Worm (Caenorhabditis elegans) whole organism, L3 larva: ENCODE data around the gene Y46D2A.1.

Experiments
- R02D3.7 ChIP-seq: fragments of 150-350 bp; optimal IDR thresholded peaks from 2 replicates; lab custom pipeline; 2014; ENCODE audit warnings: missing biosample characterization, missing genetic modification characterization
- ZK546.5 ChIP-seq: sonication (generic microtip); optimal IDR thresholded peaks from 2 replicates; lab custom pipeline; 2017; ENCODE audit warnings: missing biosample characterization, missing genetic modification characterization
- aly-2 ChIP-seq: fragments of 150-350 bp; optimal IDR thresholded peaks from 2 replicates; lab custom pipeline; 2014; ENCODE audit warnings: missing biosample characterization, missing genetic modification characterization
- ama-1 ChIP-seq: fragments of 150-350 bp; optimal IDR thresholded peaks from 2 replicates; lab custom pipeline; 2018
- ceh-16 ChIP-seq: sonication (generic microtip); optimal IDR thresholded peaks from 2 replicates; lab custom pipeline; 2017; ENCODE audit warnings: missing biosample characterization, missing genetic modification characterization
- ceh-9 ChIP-seq: sonication (generic microtip); optimal IDR thresholded peaks from 2 replicates; lab custom pipeline; 2018; ENCODE audit warnings: missing biosample characterization, missing genetic modification characterization
- daf-12 ChIP-seq: fragments of 150-350 bp; optimal IDR thresholded peaks from 2 replicates; lab custom pipeline; 2014; ENCODE audit warnings: missing biosample characterization, missing genetic modification reagents, missing genetic modification characterization
- egl-27 ChIP-seq: sonication (generic microtip); optimal IDR thresholded peaks from 4 replicates; lab custom pipeline; 2017; ENCODE audit warnings: missing biosample characterization, missing genetic modification reagents, missing genetic modification characterization
- elt-2 ChIP-seq: sonication (generic microtip); optimal IDR thresholded peaks from 2 replicates; lab custom pipeline; 2016; ENCODE audit warnings: missing genetic modification reagents, mild to moderate bottlenecking, missing genetic modification characterization, missing compliant biosample characterization
- elt-3 ChIP-seq, 3 experiments: fragments of 150-350 bp in 1 of 3; sonication (generic microtip) in 2 of 3; optimal IDR thresholded peaks; 2 replicates in 2 of 3; 4 replicates in 1 of 3; lab custom pipeline; 2014 to 2017; ENCODE audit warnings: missing biosample characterization in 3 of 3, missing genetic modification characterization in 3 of 3
- eor-1 ChIP-seq, 2 experiments: fragments of 150-350 bp; optimal IDR thresholded peaks; 2 replicates each; lab custom pipeline; 2014 to 2018; ENCODE audit warnings: missing biosample characterization in 2 of 2, missing genetic modification characterization in 2 of 2
- fkh-10 ChIP-seq: sonication (generic microtip); optimal IDR thresholded peaks from 2 replicates; lab custom pipeline; 2017; ENCODE audit warnings: missing biosample characterization, missing genetic modification reagents, missing genetic modification characterization
- fkh-2 ChIP-seq: fragments of 150-350 bp; optimal IDR thresholded peaks from 2 replicates; lab custom pipeline; 2014; ENCODE audit warnings: missing biosample characterization, missing genetic modification reagents, missing genetic modification characterization
- hmg-11 ChIP-seq: sonication (generic microtip); optimal IDR thresholded peaks from 2 replicates; lab custom pipeline; 2016; ENCODE audit warnings: missing genetic modification characterization, missing compliant biosample characterization
- jun-1 ChIP-seq: fragments of 150-350 bp; optimal IDR thresholded peaks from 2 replicates; lab custom pipeline; 2014; ENCODE audit warnings: missing biosample characterization, missing genetic modification reagents, missing genetic modification characterization
- lin-15B ChIP-seq: fragments of 150-350 bp; optimal IDR thresholded peaks from 2 replicates; lab custom pipeline; 2014; ENCODE audit warnings: missing biosample characterization, missing genetic modification characterization
- lin-39 ChIP-seq: fragments of 150-350 bp; optimal IDR thresholded peaks from 2 replicates; lab custom pipeline; 2018; ENCODE audit warnings: missing biosample characterization, missing genetic modification reagents, missing genetic modification characterization
- lsy-12 ChIP-seq: sonication (generic microtip); optimal IDR thresholded peaks from 2 replicates; lab custom pipeline; 2016; ENCODE audit warnings: mild to moderate bottlenecking, missing genetic modification characterization, missing compliant biosample characterization
- mdl-1 ChIP-seq: fragments of 150-350 bp; optimal IDR thresholded peaks from 2 replicates; lab custom pipeline; 2014; ENCODE audit warnings: missing biosample characterization, missing genetic modification characterization
- mml-1 ChIP-seq: fragments of 150-350 bp; sonication (generic microtip); optimal IDR thresholded peaks from 3 replicates; lab custom pipeline; 2014; ENCODE audit warnings: missing biosample characterization, missing genetic modification characterization
- nfya-1 ChIP-seq: sonication (generic microtip); optimal IDR thresholded peaks from 2 replicates; lab custom pipeline; 2017; ENCODE audit warnings: missing genetic modification characterization, mild to moderate bottlenecking, missing compliant biosample characterization, antibody characterized with exemption, moderate library complexity; ENCODE audit not compliant: insufficient read depth
- nhr-23 ChIP-seq: fragments of 150-350 bp; optimal IDR thresholded peaks from 2 replicates; lab custom pipeline; 2014; ENCODE audit warnings: missing biosample characterization, missing genetic modification reagents, missing genetic modification characterization
- nhr-43 ChIP-seq: sonication (generic microtip); optimal IDR thresholded peaks from 2 replicates; lab custom pipeline; 2016; ENCODE audit warnings: mild to moderate bottlenecking, missing genetic modification characterization, missing compliant biosample characterization; ENCODE audit not compliant: poor library complexity, severe bottlenecking
- nhr-67 ChIP-seq: fragments of 150-350 bp; optimal IDR thresholded peaks from 2 replicates; lab custom pipeline; 2014; ENCODE audit warnings: missing biosample characterization, missing genetic modification characterization
- nhr-76 ChIP-seq: fragments of 150-350 bp; sonication (generic microtip); optimal IDR thresholded peaks from 5 replicates; lab custom pipeline; 2014; ENCODE audit warnings: missing biosample characterization, missing genetic modification characterization
- pha-4 ChIP-seq: fragments of 150-350 bp; optimal IDR thresholded peaks from 2 replicates; lab custom pipeline; 2014; ENCODE audit warnings: missing biosample characterization, missing genetic modification reagents, missing genetic modification characterization
- pqm-1 ChIP-seq: fragments of 150-350 bp; optimal IDR thresholded peaks from 2 replicates; lab custom pipeline; 2017; ENCODE audit warnings: missing biosample characterization, missing genetic modification characterization, inconsistent platforms
- skn-1 ChIP-seq: fragments of 150-350 bp; optimal IDR thresholded peaks from 2 replicates; lab custom pipeline; 2014; ENCODE audit warnings: missing biosample characterization, missing genetic modification characterization
- snpc-4 ChIP-seq: fragments of 150-350 bp; optimal IDR thresholded peaks from 2 replicates; lab custom pipeline; 2014; ENCODE audit warnings: missing biosample characterization, missing genetic modification characterization
- tbx-2 ChIP-seq: sonication (generic microtip); optimal IDR thresholded peaks from 2 replicates; lab custom pipeline; 2016; ENCODE audit warnings: mild to moderate bottlenecking, missing genetic modification characterization, missing compliant biosample characterization
- unc-39 ChIP-seq: sonication (generic microtip); optimal IDR thresholded peaks from 4 replicates; lab custom pipeline; 2017; ENCODE audit warnings: missing biosample characterization, missing genetic modification characterization
- unc-62 ChIP-seq: fragments of 150-350 bp; sonication (generic microtip); optimal IDR thresholded peaks from 4 replicates; lab custom pipeline; 2014; ENCODE audit warnings: missing biosample characterization, missing genetic modification reagents, missing genetic modification characterization
- zag-1 ChIP-seq: fragments of 150-350 bp; optimal IDR thresholded peaks from 2 replicates; lab custom pipeline; 2014; ENCODE audit warnings: missing biosample characterization, missing genetic modification characterization
- ztf-4 ChIP-seq: fragments of 150-350 bp; optimal IDR thresholded peaks from 2 replicates; lab custom pipeline; 2014; ENCODE audit warnings: missing biosample characterization, missing genetic modification characterization

Gene Y46D2A.1

DNA sequence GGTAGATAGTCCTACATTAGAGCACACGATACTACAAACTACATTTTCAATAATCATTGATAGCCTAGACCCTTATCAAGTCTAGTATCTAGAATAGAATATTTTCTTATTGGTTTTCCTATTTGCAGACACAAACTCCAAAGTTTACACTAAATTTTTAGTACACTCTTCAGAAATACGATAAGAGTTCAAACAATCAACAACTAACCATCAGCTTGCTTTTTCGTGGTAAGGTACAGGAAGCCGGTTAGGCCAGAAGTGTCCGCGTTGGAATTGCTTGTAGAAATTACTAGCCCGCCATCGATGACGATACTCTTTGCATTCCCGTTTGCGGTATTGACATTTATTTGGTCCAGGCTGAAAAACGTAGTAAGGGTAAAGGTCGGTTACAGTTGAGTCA lies at the start of gene Y46D2A.1:
TSS of gene Y46D2A.1 (plus strand) at position 301 of the 400 bp plus-strand sequence.
- TF ChIP-seq elt-2 (tag; lab: Kevin White, UChicago) (peak; percentile 63), hmg-11 (tag; lab: Kevin White, UChicago) (no peak)
- TF ChIP-seq, all 47 proteins: peak for 1

- TF ChIP-seq elt-2 (tag; lab: Kevin White, UChicago) (no peak), zag-1 (tag; lab: Kevin White, UChicago) (no peak), daf-12 (tag; lab: Kevin White, UChicago) (no peak), ZK546.5 (no peak), lin-15B (tag; lab: Kevin White, UChicago) (no peak), ztf-4 (tag; lab: Kevin White, UChicago) (no peak), fkh-10 (GFP tag; lab: Kevin White, UChicago) (no peak), lsy-12 (tag; lab: Kevin White, UChicago) (no peak), nhr-43 (no peak), hmg-11 (tag; lab: Kevin White, UChicago) (no peak), egl-27 (tag; lab: Kevin White, UChicago) (no peak), ceh-16 (tag; lab: Kevin White, UChicago) (no peak), nhr-67 (tag; lab: Kevin White, UChicago) (no peak)
These were observed 47.4 kb upstream of the Y46D2A.1 start, which contains the start of gene F02E11.3 for ce11 chrII:3274923-3275322. F02E11.3 (minus strand) TSS chrII:3275023.

ce11 chrII:3277686-3278085 lies 44.7 kb upstream of the Y46D2A.1 start, which contains the start of gene F02E11.4:
F02E11.4 (minus strand) TSS chrII:3277786.
- no peak for TF ChIP-seq mml-1 (tag; lab: Kevin White, UChicago)

DNA sequence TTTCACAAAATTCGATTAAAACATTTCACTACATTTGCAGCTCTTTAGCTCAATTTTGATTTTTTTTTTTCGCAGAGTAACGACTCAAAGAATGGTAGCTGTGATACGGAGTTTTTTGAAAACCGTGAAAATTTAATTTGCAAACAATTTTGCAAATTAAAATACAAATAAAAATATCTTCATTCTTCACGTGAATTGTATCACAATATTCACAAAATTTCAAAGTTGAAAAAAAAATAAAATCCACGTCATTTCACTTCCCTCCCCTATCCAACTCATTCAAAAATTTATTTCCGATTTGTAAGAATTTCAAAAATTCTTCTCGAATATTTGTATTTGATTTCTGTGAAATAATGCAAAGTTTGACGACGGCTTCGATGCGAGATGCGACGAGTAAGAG lies 43.7 kb upstream of the Y46D2A.1 start, which contains the start of gene wht-4:
TSS of gene wht-4 (plus strand) at position 301 of the 400 bp plus-strand sequence.
- TF ChIP-seq ceh-9 (tag; lab: Kevin White, UChicago), result no peak
- TF ChIP-seq nhr-43, result no peak
- no peak for TF ChIP-seq mdl-1
- TF ChIP-seq elt-2 (tag; lab: Kevin White, UChicago), result no peak
- no peak for TF ChIP-seq hmg-11 (tag; lab: Kevin White, UChicago)
- TF ChIP-seq skn-1 (tag; lab: Kevin White, UChicago), result no peak
- no peak for TF ChIP-seq jun-1
- TF ChIP-seq nfya-1 (tag; lab: Kevin White, UChicago), result no peak
- no peak for TF ChIP-seq tbx-2
- TF ChIP-seq egl-27 (tag; lab: Kevin White, UChicago), result no peak
- TF ChIP-seq unc-39 (tag; lab: Kevin White, UChicago), result no peak
- TF ChIP-seq lin-39 (tag; lab: Kevin White, UChicago), result no peak
- no peak for TF ChIP-seq zag-1 (tag; lab: Kevin White, UChicago)
- no peak for TF ChIP-seq ztf-4 (tag; lab: Kevin White, UChicago)

DNA sequence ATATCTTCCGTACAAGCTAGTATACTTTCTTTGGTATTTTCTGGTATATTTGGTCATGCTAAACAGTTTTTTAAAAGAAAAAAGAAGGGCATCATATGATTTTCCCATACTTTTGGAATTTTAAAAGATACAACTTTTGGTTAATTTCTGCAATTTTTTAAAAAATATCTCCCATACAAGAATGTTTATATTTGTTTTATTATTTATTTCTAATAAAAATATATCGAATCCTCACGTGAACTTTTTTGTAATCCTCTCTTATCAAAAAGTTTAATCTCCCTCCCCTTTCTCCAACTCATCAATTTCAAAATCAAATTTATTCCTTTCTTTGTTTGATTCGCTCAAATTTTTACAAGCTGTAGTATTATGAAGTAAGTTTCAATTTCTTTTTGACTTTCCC lies 40.0 kb upstream of the Y46D2A.1 start, which contains the start of gene nep-13:
TSS of gene nep-13 (plus strand) at position 301 of the 400 bp plus-strand sequence.
- TF ChIP-seq pha-4 (tag; lab: Kevin White, UChicago), result no peak
- no peak for TF ChIP-seq nhr-23 (tag; lab: Kevin White, UChicago)
- no peak for TF ChIP-seq nfya-1 (tag; lab: Kevin White, UChicago)
- no peak for TF ChIP-seq daf-12 (tag; lab: Kevin White, UChicago)
- no peak for TF ChIP-seq R02D3.7
- no peak for TF ChIP-seq mdl-1
- TF ChIP-seq pqm-1, result no peak
- TF ChIP-seq eor-1 (tag; optimal IDR thresholded peaks at IDR 0.05; lab: Kevin White, UChicago), result no peak
- TF ChIP-seq elt-3 (tag; optimal IDR thresholded peaks at IDR 0.05; lab: Kevin White, UChicago), result no peak
- TF ChIP-seq lin-15B (tag; lab: Kevin White, UChicago), result no peak
- TF ChIP-seq skn-1 (tag; lab: Kevin White, UChicago), result no peak
- no peak for TF ChIP-seq lsy-12 (tag; lab: Kevin White, UChicago)
- TF ChIP-seq ZK546.5, result no peak
- no peak for TF ChIP-seq tbx-2
- no peak for TF ChIP-seq fkh-10 (GFP tag; lab: Kevin White, UChicago)
- TF ChIP-seq fkh-2 (tag; lab: Kevin White, UChicago), result no peak

DNA sequence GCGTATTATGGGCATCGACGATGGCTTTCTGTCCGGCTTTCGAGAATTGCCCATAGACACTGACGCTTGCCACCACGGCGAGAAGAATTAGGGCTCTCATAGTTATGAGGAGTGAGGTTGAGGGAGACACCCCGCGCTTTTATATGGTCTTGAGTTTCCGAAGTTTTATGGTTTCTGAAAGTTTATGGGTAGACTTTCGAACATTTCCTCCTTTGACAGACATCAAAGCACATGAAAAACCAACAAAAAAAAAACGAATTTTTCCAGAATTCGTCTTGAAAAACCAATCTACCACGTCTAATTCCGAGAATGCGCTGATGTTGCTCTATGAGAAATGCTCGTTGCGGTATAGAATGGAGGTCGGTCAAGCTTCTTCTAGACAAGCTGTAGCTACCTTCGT lies 37.8 kb upstream of the Y46D2A.1 start, which contains the start of gene scl-15:
TSS of gene scl-15 (minus strand) at position 101 of the 400 bp plus-strand sequence.
- TF ChIP-seq elt-2 (tag; lab: Kevin White, UChicago) (no peak), nhr-76 (no peak), aly-2 (tag; lab: Kevin White, UChicago) (no peak), nhr-23 (tag; lab: Kevin White, UChicago) (no peak), zag-1 (tag; lab: Kevin White, UChicago) (no peak), egl-27 (tag; lab: Kevin White, UChicago) (no peak), unc-39 (tag; lab: Kevin White, UChicago) (no peak), ZK546.5 (no peak), lin-39 (tag; lab: Kevin White, UChicago) (no peak), nhr-43 (no peak), jun-1 (no peak), mdl-1 (no peak), unc-62 (GFP tag; lab: Kevin White, UChicago) (no peak), ama-1 (lab: Kevin White, UChicago) (no peak), eor-1 (tag; optimal IDR thresholded peaks at IDR 0.05; lab: Kevin White, UChicago) (no peak), snpc-4 (tag; lab: Kevin White, UChicago) (no peak), daf-12 (tag; lab: Kevin White, UChicago) (no peak), pqm-1 (no peak)
- TF ChIP-seq, all 47 proteins: peak for 0
